Worm (Caenorhabditis elegans) whole organism, L4 larva: ENCODE data around the gene F09C8.1.
A peak's percentile ranks its signal among the peaks of the same experiment; 100 is the strongest.

ENCODE experiments used
- D1046.2 ChIP-seq: fragments of 200-800 bp; sonication (Bioruptor generic); IDR thresholded peaks from 2 replicates; pipeline ENCODE4 v1.3.6; 2022; ENCODE audit warnings: missing genetic modification characterization, missing compliant biosample characterization
- F10B5.3 ChIP-seq: sonication (generic microtip); optimal IDR thresholded peaks from 2 replicates; lab custom pipeline; 2016; ENCODE audit warnings: mild to moderate bottlenecking, missing genetic modification characterization, missing compliant biosample characterization
- T26A8.4 ChIP-seq: fragments of 200-800 bp; sonication (Bioruptor generic); IDR thresholded peaks from 2 replicates; pipeline ENCODE4 v1.3.6; 2022; ENCODE audit warnings: missing genetic modification characterization, missing compliant biosample characterization
- Y48G9A.11 ChIP-seq: fragments of 200-800 bp; sonication (Bioruptor generic); IDR thresholded peaks from 2 replicates; pipeline ENCODE4 v1.3.6; 2022; ENCODE audit warnings: missing genetic modification reagents, missing genetic modification characterization, missing compliant biosample characterization
- ZK337.2 ChIP-seq: fragments of 200-800 bp; sonication (Bioruptor generic); IDR thresholded peaks from 2 replicates; pipeline ENCODE4 v1.3.6; 2022; ENCODE audit warnings: missing genetic modification reagents, missing genetic modification characterization, missing compliant biosample characterization
- ZK546.5 ChIP-seq, 2 experiments: sonication (generic microtip); optimal IDR thresholded peaks; 2 replicates each; lab custom pipeline; 2017; ENCODE audit warnings: missing biosample characterization in 2 of 2, missing genetic modification characterization in 2 of 2
- attf-4 ChIP-seq: sonication (generic microtip); optimal IDR thresholded peaks from 3 replicates; lab custom pipeline; 2017; ENCODE audit warnings: missing biosample characterization, missing genetic modification characterization
- ceh-20 ChIP-seq: fragments of 200-800 bp; sonication (Bioruptor generic); IDR thresholded peaks from 2 replicates; pipeline ENCODE4 v1.3.6; 2022; ENCODE audit warnings: missing genetic modification reagents, missing genetic modification characterization, missing compliant biosample characterization
- ceh-28 ChIP-seq: fragments of 150-350 bp; optimal IDR thresholded peaks from 2 replicates; lab custom pipeline; 2014; ENCODE audit warnings: missing biosample characterization, missing genetic modification reagents, missing genetic modification characterization
- ceh-32 ChIP-seq: sonication (generic microtip); optimal IDR thresholded peaks from 2 replicates; lab custom pipeline; 2016; ENCODE audit warnings: mild to moderate bottlenecking, missing genetic modification characterization, missing compliant biosample characterization; ENCODE audit not compliant: poor library complexity
- ces-1 ChIP-seq: fragments of 150-350 bp; sonication (generic microtip); optimal IDR thresholded peaks from 4 replicates; lab custom pipeline; 2014; ENCODE audit warnings: missing biosample characterization, missing genetic modification reagents, missing genetic modification characterization
- ctbp-1 ChIP-seq: fragments of 200-800 bp; sonication (Bioruptor generic); IDR thresholded peaks from 2 replicates; pipeline ENCODE4 v1.3.6; 2022; ENCODE audit warnings: missing genetic modification reagents, missing genetic modification characterization, missing compliant biosample characterization
- daf-19 ChIP-seq: fragments of 200-800 bp; sonication (Bioruptor generic); conservative IDR thresholded peaks from 2 replicates; pipeline ENCODE4 v1.3.6; 2022; ENCODE audit warnings: missing genetic modification characterization, missing compliant biosample characterization
- duxl-1 ChIP-seq: sonication (generic microtip); optimal IDR thresholded peaks from 2 replicates; lab custom pipeline; 2016; ENCODE audit warnings: mild to moderate bottlenecking, missing genetic modification characterization, moderate library complexity, missing compliant biosample characterization; ENCODE audit not compliant: poor library complexity
- fkh-10 ChIP-seq: fragments of 150-350 bp; optimal IDR thresholded peaks from 2 replicates; lab custom pipeline; 2014; ENCODE audit warnings: missing biosample characterization, missing genetic modification reagents, missing genetic modification characterization
- hif-1 ChIP-seq, 2 experiments: sonication (generic microtip); optimal IDR thresholded peaks; 2 replicates each; lab custom pipeline; 2016 to 2017; ENCODE audit warnings: missing compliant biosample characterization in 2 of 2, missing genetic modification characterization in 2 of 2, missing genetic modification reagents in 2 of 2, missing genotype in 2 of 2, mild to moderate bottlenecking in 1 of 2
- hmg-1.1 ChIP-seq: fragments of 200-800 bp; sonication (Bioruptor generic); IDR thresholded peaks from 2 replicates; pipeline ENCODE4 v1.3.6; 2022; ENCODE audit warnings: missing genetic modification reagents, missing genetic modification characterization, missing compliant biosample characterization
- lin-1 ChIP-seq: fragments of 200-800 bp; sonication (Bioruptor generic); IDR thresholded peaks from 2 replicates; pipeline ENCODE4 v1.3.6; 2022; ENCODE audit warnings: missing genetic modification reagents, missing genetic modification characterization, missing compliant biosample characterization
- lin-29 ChIP-seq: fragments of 200-800 bp; sonication (Bioruptor generic); IDR thresholded peaks from 2 replicates; pipeline ENCODE4 v1.3.6; 2022; ENCODE audit warnings: missing genetic modification reagents, missing genetic modification characterization, missing compliant biosample characterization
- lir-3 ChIP-seq: sonication (generic microtip); optimal IDR thresholded peaks from 2 replicates; lab custom pipeline; 2016; ENCODE audit warnings: mild to moderate bottlenecking, missing genetic modification characterization, missing compliant biosample characterization
- madf-9 ChIP-seq: fragments of 200-800 bp; sonication (Bioruptor generic); conservative IDR thresholded peaks from 2 replicates; pipeline ENCODE4 v1.3.6; 2022; ENCODE audit warnings: missing genetic modification reagents, missing genetic modification characterization, missing compliant biosample characterization
- mdl-1 ChIP-seq, 2 experiments: fragments of 150-350 bp in 1 of 2; sonication (generic microtip) in 1 of 2; optimal IDR thresholded peaks; 2 replicates each; lab custom pipeline; 2014 to 2017; ENCODE audit warnings: missing biosample characterization in 2 of 2, missing genetic modification characterization in 2 of 2
- mdt-29 ChIP-seq: fragments of 200-800 bp; sonication (Bioruptor generic); IDR thresholded peaks from 2 replicates; pipeline ENCODE4 v1.3.6; 2022; ENCODE audit warnings: missing genetic modification reagents, missing genetic modification characterization, missing compliant biosample characterization
- mes-2 ChIP-seq: sonication (generic microtip); optimal IDR thresholded peaks from 2 replicates; lab custom pipeline; 2016; ENCODE audit warnings: missing genotype, mild to moderate bottlenecking, missing genetic modification characterization, missing compliant biosample characterization; ENCODE audit not compliant: poor library complexity, severe bottlenecking
- mxl-3 ChIP-seq: fragments of 200-800 bp; sonication (Bioruptor generic); optimal IDR thresholded peaks from 2 replicates; lab custom pipeline; 2018; ENCODE audit warnings: mild to moderate bottlenecking, missing genetic modification characterization, missing compliant biosample characterization
- nhr-10 ChIP-seq: fragments of 150-350 bp; optimal IDR thresholded peaks from 2 replicates; lab custom pipeline; 2014; ENCODE audit warnings: missing biosample characterization, missing genetic modification characterization
- nhr-11 ChIP-seq: fragments of 150-350 bp; optimal IDR thresholded peaks from 2 replicates; lab custom pipeline; 2014; ENCODE audit warnings: missing biosample characterization, missing genetic modification characterization
- nhr-111 ChIP-seq: fragments of 200-800 bp; sonication (Bioruptor generic); optimal IDR thresholded peaks from 2 replicates; lab custom pipeline; 2018; ENCODE audit warnings: mild to moderate bottlenecking, missing genetic modification characterization, missing compliant biosample characterization
- nhr-237 ChIP-seq: sonication (generic microtip); optimal IDR thresholded peaks from 2 replicates; lab custom pipeline; 2017; ENCODE audit warnings: missing biosample characterization, missing genetic modification characterization
- nhr-28 ChIP-seq: fragments of 150-350 bp; optimal IDR thresholded peaks from 2 replicates; lab custom pipeline; 2014; ENCODE audit warnings: missing biosample characterization, missing genetic modification characterization
- nhr-77 ChIP-seq: fragments of 150-350 bp; optimal IDR thresholded peaks from 2 replicates; lab custom pipeline; 2014; ENCODE audit warnings: missing biosample characterization, missing genetic modification characterization
- pha-4 ChIP-seq, 2 experiments: fragments of 150-350 bp in 1 of 2; fragments of 200-800 bp in 1 of 2; sonication (Bioruptor generic) in 1 of 2; IDR thresholded peaks in 1 of 2; optimal IDR thresholded peaks in 1 of 2; 2 replicates each; pipeline versions ENCODE4 v1.3.6 to Lab custom; 2014 to 2022; ENCODE audit warnings: missing genetic modification characterization in 2 of 2, missing genetic modification reagents in 2 of 2, missing biosample characterization in 1 of 2, missing compliant biosample characterization in 1 of 2
- php-3 ChIP-seq: fragments of 200-800 bp; sonication (Bioruptor generic); IDR thresholded peaks from 2 replicates; pipeline ENCODE4 v1.3.6; 2022; ENCODE audit warnings: missing genetic modification reagents, missing genetic modification characterization, missing compliant biosample characterization
- rbr-2 ChIP-seq: sonication (generic microtip); optimal IDR thresholded peaks from 2 replicates; lab custom pipeline; 2016; ENCODE audit warnings: missing genotype, missing genetic modification characterization, missing compliant biosample characterization
- saeg-2 ChIP-seq: fragments of 200-800 bp; sonication (Bioruptor generic); IDR thresholded peaks from 2 replicates; pipeline ENCODE4 v1.3.6; 2022; ENCODE audit warnings: missing genetic modification reagents, missing genetic modification characterization, missing compliant biosample characterization
- set-16 ChIP-seq: fragments of 200-800 bp; sonication (Bioruptor generic); IDR thresholded peaks from 2 replicates; pipeline ENCODE4 v1.3.6; 2022; ENCODE audit warnings: missing genetic modification reagents, missing genetic modification characterization, missing compliant biosample characterization
- skn-1 ChIP-seq: fragments of 150-350 bp; optimal IDR thresholded peaks from 2 replicates; lab custom pipeline; 2014; ENCODE audit warnings: missing biosample characterization, missing genetic modification characterization
- snpc-1.2 ChIP-seq: fragments of 200-800 bp; sonication (Bioruptor generic); IDR thresholded peaks from 2 replicates; pipeline ENCODE4 v1.3.6; 2022; ENCODE audit warnings: missing genetic modification reagents, missing genetic modification characterization, missing compliant biosample characterization
- snpc-4 ChIP-seq: fragments of 150-350 bp; optimal IDR thresholded peaks from 2 replicates; lab custom pipeline; 2014; ENCODE audit warnings: missing biosample characterization, missing genetic modification characterization
- spr-1 ChIP-seq: sonication (generic microtip); optimal IDR thresholded peaks from 2 replicates; lab custom pipeline; 2016; ENCODE audit warnings: mild to moderate bottlenecking, missing genetic modification characterization, missing compliant biosample characterization
- spr-3 ChIP-seq: fragments of 200-800 bp; sonication (Bioruptor generic); optimal IDR thresholded peaks from 2 replicates; lab custom pipeline; 2018; ENCODE audit warnings: mild to moderate bottlenecking, missing genetic modification characterization, missing compliant biosample characterization
- unc-62 ChIP-seq, 3 experiments: fragments of 150-350 bp in 1 of 3; sonication (generic microtip); optimal IDR thresholded peaks in 2 of 3; peaks in 1 of 3; 1 replicate in 1 of 3; 2 replicates in 2 of 3; lab custom pipeline; 2014 to 2017; ENCODE audit warnings: missing biosample characterization in 3 of 3, missing genetic modification characterization in 3 of 3, missing genetic modification reagents in 3 of 3, missing genotype in 1 of 3
- zag-1 ChIP-seq: fragments of 150-350 bp; optimal IDR thresholded peaks from 2 replicates; lab custom pipeline; 2014; ENCODE audit warnings: missing biosample characterization, missing genetic modification characterization
- zfp-2 ChIP-seq: sonication (generic microtip); optimal IDR thresholded peaks from 2 replicates; lab custom pipeline; 2016; ENCODE audit warnings: mild to moderate bottlenecking, missing genetic modification characterization, missing compliant biosample characterization
- zip-11 ChIP-seq: fragments of 200-800 bp; sonication (Bioruptor generic); IDR thresholded peaks from 2 replicates; pipeline ENCODE4 v1.3.6; 2022; ENCODE audit warnings: missing genetic modification characterization, missing compliant biosample characterization

F09C8.1 gene

ce11 chrX:16205880-16206279, 42.6 kb upstream of the F09C8.1 start (continued):
- TF ChIP-seq nhr-111 (GFP tag; lab: Kevin White, UChicago) (no peak), unc-62 (GFP tag; optimal IDR thresholded peaks at IDR 0.05 in 1 of 2; lab: Kevin White, UChicago) (no peak), unc-62 (tag; optimal IDR thresholded peaks at IDR 0.05; lab: Kevin White, UChicago) (no peak), madf-9 (GFP tag; lab: Robert Waterston, UW) (no peak), mes-2 (tag; lab: Kevin White, UChicago) (peak; percentile 65), ZK337.2 (GFP tag; lab: Robert Waterston, UW) (no peak), nhr-28 (tag; lab: Kevin White, UChicago) (peak; percentile 42), saeg-2 (GFP tag; lab: Robert Waterston, UW) (no peak), rbr-2 (tag; lab: Kevin White, UChicago) (peak; percentile 91), zip-11 (GFP tag; lab: Robert Waterston, UW) (no peak), ZK546.5 (tag; optimal IDR thresholded peaks at IDR 0.05; lab: Kevin White, UChicago) (no peak), nhr-237 (no peak), nhr-77 (tag; lab: Kevin White, UChicago) (peak; percentile 90), snpc-4 (tag; lab: Kevin White, UChicago) (no peak), pha-4 (GFP tag; IDR thresholded peaks at IDR 0.05; lab: Robert Waterston, UW) (peak; percentile 41; the same call in 1 of the 2 replicates), pha-4 (tag; optimal IDR thresholded peaks at IDR 0.05; lab: Kevin White, UChicago) (no peak), skn-1 (tag; lab: Kevin White, UChicago) (no peak), duxl-1 (tag; lab: Kevin White, UChicago) (peak; percentile 69), F10B5.3 (tag; lab: Kevin White, UChicago) (peak; percentile 90), ctbp-1 (GFP tag; lab: Robert Waterston, UW) (0 out of 2 replicates have a peak, but pooled peaks have one; percentile 22), lin-29 (GFP tag; lab: Robert Waterston, UW) (peak; percentile 47; the same call in 1 of the 2 replicates), hmg-1.1 (GFP tag; lab: Robert Waterston, UW) (peak; percentile 91), ceh-32 (tag; lab: Kevin White, UChicago) (no peak), Y48G9A.11 (GFP tag; lab: Robert Waterston, UW) (no peak), ceh-20 (GFP tag; lab: Robert Waterston, UW) (0 out of 2 replicates have a peak, but pooled peaks have one; percentile 32), lin-1 (GFP tag; lab: Robert Waterston, UW) (0 out of 2 replicates have a peak, but pooled peaks have one; percentile 33), daf-19 (GFP tag; lab: Robert Waterston, UW) (no peak), spr-3 (GFP tag; lab: Kevin White, UChicago) (peak; percentile 36), T26A8.4 (GFP tag; lab: Robert Waterston, UW) (peak; percentile 73), nhr-10 (tag; lab: Kevin White, UChicago) (peak; percentile 4), php-3 (peak; percentile 53; the same call in 1 of the 2 replicates), mxl-3 (GFP tag; lab: Kevin White, UChicago) (peak; percentile 23), hif-1 (tag; optimal IDR thresholded peaks at IDR 0.05; lab: Kevin White, UChicago) (peak in 1 of 2 experiments; percentile 35), ces-1 (GFP tag; lab: Kevin White, UChicago) (peak; percentile 50), mdl-1 (tag; optimal IDR thresholded peaks at IDR 0.05; lab: Kevin White, UChicago) (peak in 1 of 2 experiments; percentile 29), lir-3 (tag; lab: Kevin White, UChicago) (no peak), spr-1 (tag; lab: Kevin White, UChicago) (peak; percentile 69), fkh-10 (GFP tag; lab: Kevin White, UChicago) (peak; percentile 21), D1046.2 (GFP tag; lab: Robert Waterston, UW) (no peak)

- TF ChIP-seq zag-1 (no peak), nhr-11 (tag; lab: Kevin White, UChicago) (no peak), pha-4 (GFP tag; IDR thresholded peaks at IDR 0.05; lab: Robert Waterston, UW) (no peak), pha-4 (tag; optimal IDR thresholded peaks at IDR 0.05; lab: Kevin White, UChicago) (no peak), ceh-28 (no peak), set-16 (GFP tag; lab: Robert Waterston, UW) (peak; percentile 86), snpc-1.2 (GFP tag; lab: Robert Waterston, UW) (0 out of 2 replicates have a peak, but pooled peaks have one; percentile 10), mdt-29 (no peak), lin-29 (GFP tag; lab: Robert Waterston, UW) (no peak), attf-4 (no peak), nhr-111 (GFP tag; lab: Kevin White, UChicago) (no peak), ceh-32 (tag; lab: Kevin White, UChicago) (no peak), zfp-2 (no peak)
These were observed 41.0 kb upstream of the F09C8.1 start for ce11 chrX:16204310-16204709.
